Worm (Caenorhabditis elegans) whole organism, L3 larva: Measurements from ENCODE around the gene F37B12.3.

Experiments used
- ceh-82 ChIP-seq: fragments of 150-350 bp; optimal IDR thresholded peaks from 2 replicates; lab custom pipeline; 2014; ENCODE audit warnings: missing biosample characterization, missing genetic modification characterization
- egl-27 ChIP-seq: sonication (generic microtip); optimal IDR thresholded peaks from 4 replicates; lab custom pipeline; 2017; ENCODE audit warnings: missing biosample characterization, missing genetic modification reagents, missing genetic modification characterization
- lin-15B ChIP-seq: fragments of 150-350 bp; optimal IDR thresholded peaks from 2 replicates; lab custom pipeline; 2014; ENCODE audit warnings: missing biosample characterization, missing genetic modification characterization
- nhr-237 ChIP-seq: fragments of 150-350 bp; optimal IDR thresholded peaks from 2 replicates; lab custom pipeline; 2014; ENCODE audit warnings: missing biosample characterization, missing genetic modification characterization
- nhr-76 ChIP-seq: fragments of 150-350 bp; sonication (generic microtip); optimal IDR thresholded peaks from 5 replicates; lab custom pipeline; 2014; ENCODE audit warnings: missing biosample characterization, missing genetic modification characterization
- sea-2 ChIP-seq: fragments of 150-350 bp; sonication (generic microtip); optimal IDR thresholded peaks from 4 replicates; lab custom pipeline; 2014; ENCODE audit warnings: missing biosample characterization, missing genetic modification reagents, missing genetic modification characterization
- skn-1 ChIP-seq: fragments of 150-350 bp; optimal IDR thresholded peaks from 2 replicates; lab custom pipeline; 2014; ENCODE audit warnings: missing biosample characterization, missing genetic modification characterization
- snpc-4 ChIP-seq: fragments of 150-350 bp; optimal IDR thresholded peaks from 2 replicates; lab custom pipeline; 2014; ENCODE audit warnings: missing biosample characterization, missing genetic modification characterization
- unc-39 ChIP-seq: sonication (generic microtip); optimal IDR thresholded peaks from 4 replicates; lab custom pipeline; 2017; ENCODE audit warnings: missing biosample characterization, missing genetic modification characterization
- unc-62 ChIP-seq: fragments of 150-350 bp; sonication (generic microtip); optimal IDR thresholded peaks from 4 replicates; lab custom pipeline; 2014; ENCODE audit warnings: missing biosample characterization, missing genetic modification reagents, missing genetic modification characterization
- ztf-4 ChIP-seq: fragments of 150-350 bp; optimal IDR thresholded peaks from 2 replicates; lab custom pipeline; 2014; ENCODE audit warnings: missing biosample characterization, missing genetic modification characterization

ce11 chrII:9076098-9076879, 35.1 kb upstream of the F37B12.3 start:
- TF ChIP-seq ceh-82 (tag; lab: Kevin White, UChicago): no peak
- TF ChIP-seq snpc-4: no peak
- no peak for TF ChIP-seq nhr-76
- no peak for TF ChIP-seq unc-62 (GFP tag; lab: Kevin White, UChicago)
- TF ChIP-seq skn-1: no peak
- no peak for TF ChIP-seq sea-2 (GFP tag; lab: Kevin White, UChicago)
- no peak for TF ChIP-seq lin-15B (tag; lab: Kevin White, UChicago)
- no peak for TF ChIP-seq nhr-237 (tag; lab: Kevin White, UChicago)
- TF ChIP-seq ztf-4 (tag; lab: Kevin White, UChicago): no peak
- no peak for TF ChIP-seq unc-39 (tag; lab: Kevin White, UChicago)
- TF ChIP-seq egl-27 (tag; lab: Kevin White, UChicago): no peak
